Fruit fly (Drosophila melanogaster) whole organism, pupa: Measurements from ENCODE around the gene Pis.

Experiments used
- CG10348 ChIP-seq: fragments of 200-800 bp; sonication (Bioruptor generic); IDR thresholded peaks from 2 replicates; pipeline ENCODE4 v1.3.6; 2022; ENCODE audit warnings: missing biosample characterization, missing genetic modification characterization
- CG12605 ChIP-seq: fragments of 200-800 bp; sonication (Bioruptor generic); IDR thresholded peaks from 2 replicates; pipeline ENCODE4 v1.3.6; 2022; ENCODE audit warnings: missing biosample characterization, missing genetic modification characterization
- CG13204 ChIP-seq: fragments of 200-800 bp; sonication (Bioruptor generic); optimal IDR thresholded peaks from 2 replicates; lab custom pipeline; 2018; ENCODE audit warnings: missing biosample characterization, mild to moderate bottlenecking, missing genetic modification characterization, moderate library complexity
- CG14655 ChIP-seq: fragments of 200-800 bp; sonication (Bioruptor generic); optimal IDR thresholded peaks from 3 replicates; lab custom pipeline; 2017; ENCODE audit warnings: mild to moderate bottlenecking, missing biosample characterization, missing genetic modification reagents, missing genetic modification characterization
- CG15710 ChIP-seq: fragments of 200-800 bp; sonication (Bioruptor generic); optimal IDR thresholded peaks from 2 replicates; lab custom pipeline; 2018; ENCODE audit warnings: missing biosample characterization, mild to moderate bottlenecking, missing genetic modification characterization, moderate library complexity
- CG17806 ChIP-seq: fragments of 200-800 bp; sonication (Bioruptor generic); optimal IDR thresholded peaks from 2 replicates; lab custom pipeline; 2018; ENCODE audit warnings: missing biosample characterization, mild to moderate bottlenecking, missing genetic modification characterization, moderate library complexity
- CG32121 ChIP-seq: fragments of 200-800 bp; sonication (Bioruptor generic); IDR thresholded peaks from 2 replicates; pipeline ENCODE4 v1.3.6; 2022; ENCODE audit warnings: missing biosample characterization, missing genetic modification characterization
- CG34367 ChIP-seq: fragments of 200-800 bp; sonication (Bioruptor generic); optimal IDR thresholded peaks from 2 replicates; lab custom pipeline; 2018; ENCODE audit warnings: missing biosample characterization, mild to moderate bottlenecking, missing genetic modification characterization
- CG4496 ChIP-seq: fragments of 200-800 bp; sonication (Bioruptor generic); IDR thresholded peaks from 3 replicates; pipeline ENCODE4 v1.3.6; 2022; ENCODE audit warnings: missing biosample characterization, missing genetic modification characterization
- CG8159 ChIP-seq: fragments of 200-800 bp; sonication (Bioruptor generic); optimal IDR thresholded peaks from 3 replicates; lab custom pipeline; 2018; ENCODE audit warnings: missing biosample characterization, mild to moderate bottlenecking, missing genetic modification characterization, moderate library complexity
- CG8301 ChIP-seq: fragments of 200-800 bp; sonication (Bioruptor generic); optimal IDR thresholded peaks from 2 replicates; lab custom pipeline; 2018; ENCODE audit warnings: missing biosample characterization, mild to moderate bottlenecking, missing genetic modification characterization
- CG9948 ChIP-seq: fragments of 200-800 bp; sonication (Bioruptor generic); optimal IDR thresholded peaks from 2 replicates; lab custom pipeline; 2018; ENCODE audit warnings: missing biosample characterization, mild to moderate bottlenecking, missing genetic modification characterization, moderate library complexity
- D1 ChIP-seq: fragments of 200-800 bp; sonication (Bioruptor generic); optimal IDR thresholded peaks from 2 replicates; lab custom pipeline; 2018; ENCODE audit warnings: missing biosample characterization, mild to moderate bottlenecking, missing genetic modification characterization, moderate library complexity
- EcR ChIP-seq: fragments of 200-800 bp; sonication (Bioruptor generic); optimal IDR thresholded peaks from 3 replicates; lab custom pipeline; 2019; ENCODE audit warnings: missing biosample characterization, missing genetic modification characterization, mild to moderate bottlenecking, moderate library complexity, missing genetic modification reagents
- Ets98B ChIP-seq: fragments of 200-800 bp; sonication (Bioruptor generic); IDR thresholded peaks from 2 replicates; pipeline ENCODE4 v1.3.6; 2022; ENCODE audit warnings: missing biosample characterization, missing genetic modification characterization
- Pif1A ChIP-seq: fragments of 200-800 bp; sonication (Bioruptor generic); optimal IDR thresholded peaks from 3 replicates; lab custom pipeline; 2016; ENCODE audit warnings: missing biosample characterization, missing genetic modification characterization
- Pif1B ChIP-seq: fragments of 200-800 bp; sonication (Bioruptor generic); optimal IDR thresholded peaks from 3 replicates; lab custom pipeline; 2016; ENCODE audit warnings: missing biosample characterization, missing genetic modification characterization
- Snoo ChIP-seq: fragments of 200-800 bp; sonication (Bioruptor generic); optimal IDR thresholded peaks from 3 replicates; lab custom pipeline; 2017; ENCODE audit warnings: missing biosample characterization, mild to moderate bottlenecking, missing genetic modification characterization, inconsistent platforms
- fd96Ca ChIP-seq: fragments of 200-800 bp; sonication (Bioruptor generic); IDR thresholded peaks from 3 replicates; pipeline ENCODE4 v1.3.6; 2022; ENCODE audit warnings: missing biosample characterization, missing genetic modification characterization
- gl ChIP-seq: fragments of 200-800 bp; sonication (Bioruptor generic); optimal IDR thresholded peaks from 2 replicates; lab custom pipeline; 2018; ENCODE audit warnings: missing biosample characterization, mild to moderate bottlenecking, missing genetic modification characterization
- rn ChIP-seq: fragments of 200-800 bp; sonication (Bioruptor generic); IDR thresholded peaks from 2 replicates; pipeline ENCODE4 v1.3.6; 2022; ENCODE audit warnings: missing biosample characterization, missing genetic modification characterization

The Pis gene

DNA sequence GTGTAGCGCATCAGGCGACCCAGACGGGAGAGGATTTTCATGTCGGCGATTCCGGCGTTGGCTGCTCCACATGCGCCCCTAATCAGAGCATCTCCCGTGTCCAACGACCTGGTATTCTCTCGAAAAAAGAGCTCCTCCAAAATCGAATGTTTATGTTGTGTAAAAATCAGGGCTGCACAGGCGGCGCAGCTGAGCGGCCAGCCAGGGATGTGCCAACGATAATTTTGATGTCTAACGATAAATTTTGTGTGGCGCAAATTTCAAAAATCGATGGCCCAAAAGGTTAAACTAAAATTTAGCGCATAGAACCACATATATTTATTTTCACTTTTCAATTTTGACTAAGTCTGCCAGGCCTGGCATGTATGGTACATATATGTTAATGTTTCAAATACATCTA is 2.5 kb downstream of the Pis start, which contains the start of gene CG9240:
CG9240 (minus strand) TSS at position 213 of the 400 bp plus-strand sequence.
- TF ChIP-seq CG4496 (GFP tag; lab: Robert Waterston, UW) (no peak), CG14655 (GFP tag; lab: Kevin White, UChicago) (no peak), Snoo (tag; lab: Kevin White, UChicago) (no peak), CG34367 (tag; lab: Kevin White, UChicago) (no peak), CG8159 (tag; lab: Kevin White, UChicago) (no peak)

dm6 chrX:15697581-15698208 is 5.9 kb downstream of the Pis start:
- peak; percentile 94 for TF ChIP-seq CG4496 (GFP tag; lab: Robert Waterston, UW)
- TF ChIP-seq CG17806 (tag; lab: Kevin White, UChicago): peak; percentile 86
- TF ChIP-seq CG8159 (tag; lab: Kevin White, UChicago): peak; percentile 88
- TF ChIP-seq rn: peak; percentile 76
- TF ChIP-seq gl (tag; lab: Kevin White, UChicago): peak; percentile 76
- TF ChIP-seq CG8301 (tag; lab: Kevin White, UChicago): peak; percentile 89
- TF ChIP-seq CG12605 (GFP tag; lab: Robert Waterston, UW): peak; percentile 64
- TF ChIP-seq CG15710 (tag; lab: Kevin White, UChicago): peak; percentile 82
- no peak for TF ChIP-seq Pif1A (GFP tag; lab: Kevin White, UChicago)
- peak; percentile 2 for TF ChIP-seq EcR (GFP tag; lab: Kevin White, UChicago)
- TF ChIP-seq CG14655 (GFP tag; lab: Kevin White, UChicago): peak; percentile 92
- peak; percentile 67 for TF ChIP-seq CG10348 (GFP tag; lab: Robert Waterston, UW)
- TF ChIP-seq fd96Ca (GFP tag; lab: Robert Waterston, UW): peak; percentile 90
- peak; percentile 95 for TF ChIP-seq CG32121 (GFP tag; lab: Robert Waterston, UW)
- TF ChIP-seq Snoo (tag; lab: Kevin White, UChicago): peak; percentile 84
- peak; percentile 83 for TF ChIP-seq Pif1B
- TF ChIP-seq D1: peak; percentile 67
- TF ChIP-seq Ets98B (GFP tag; lab: Robert Waterston, UW): peak; percentile 92
- peak; percentile 75 for TF ChIP-seq CG34367 (tag; lab: Kevin White, UChicago)
- TF ChIP-seq CG13204 (GFP tag; lab: Kevin White, UChicago): no peak
- TF ChIP-seq CG9948 (tag; lab: Kevin White, UChicago): peak; percentile 84

DNA sequence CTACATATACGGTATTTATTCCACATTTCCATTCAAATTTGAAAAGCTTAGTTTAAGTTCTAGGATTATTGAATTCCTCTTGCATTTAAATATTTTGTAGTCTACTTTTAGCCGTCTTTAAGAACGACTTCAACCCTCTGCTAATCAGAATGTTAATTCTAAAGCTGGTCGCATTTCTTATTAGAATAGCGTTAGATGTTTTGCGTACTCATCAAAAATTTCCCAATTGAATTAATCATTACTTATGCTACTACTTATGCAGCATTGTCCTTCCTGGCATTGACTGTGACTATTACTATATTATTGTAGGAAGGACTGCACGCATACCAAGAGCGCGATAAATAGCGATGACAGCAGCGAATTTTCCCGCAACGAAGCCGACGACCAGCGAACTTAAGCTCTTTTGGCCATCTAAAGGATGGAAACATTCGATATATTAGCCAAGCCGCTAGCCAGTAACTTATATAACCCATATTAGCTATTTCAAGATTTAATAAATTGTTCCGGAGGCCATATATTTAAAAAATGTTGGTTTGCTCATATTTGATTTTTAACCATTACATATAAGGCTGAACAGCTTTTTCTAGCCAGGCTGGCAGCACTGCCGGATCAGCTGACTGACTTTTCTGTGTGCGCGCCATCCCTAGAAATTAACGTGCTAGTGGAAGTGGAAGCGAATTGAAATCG is 6.6 kb downstream of the Pis start, which contains the start of gene CG8128:
CG8128 (plus strand) TSS at position 641 of the 687 bp plus-strand sequence.
- TF ChIP-seq EcR (GFP tag; lab: Kevin White, UChicago) (no peak), CG4496 (GFP tag; lab: Robert Waterston, UW) (peak; percentile 29; the same call in 2 of the 3 replicates), CG12605 (GFP tag; lab: Robert Waterston, UW) (no peak), D1 (peak; percentile 41), rn (no peak)
- TF ChIP-seq, all 21 proteins: peak for 2

DNA sequence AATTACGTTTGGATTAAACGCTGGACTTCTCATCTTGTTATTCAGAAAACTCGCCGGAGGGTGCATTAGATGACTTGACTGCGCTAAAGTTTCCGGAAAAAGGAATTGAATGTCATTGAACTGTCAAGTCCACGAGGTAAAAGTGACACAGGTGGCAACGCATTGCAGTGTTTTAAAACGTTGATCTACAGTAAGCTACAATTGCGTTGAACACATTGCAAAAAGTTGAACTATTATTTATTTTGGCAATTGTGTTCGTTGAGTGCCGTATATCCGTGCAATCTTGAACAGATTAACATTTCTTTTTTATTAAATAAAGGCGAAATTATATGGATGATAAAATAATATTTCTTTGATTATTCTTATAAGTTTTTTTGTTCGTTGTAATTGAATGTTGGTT is 14.8 kb downstream of the Pis start, which contains the start of gene CG15599:
CG15599 (minus strand) TSS at position 101 of the 400 bp plus-strand sequence.
- TF ChIP-seq gl (tag; lab: Kevin White, UChicago): no peak
- no peak for TF ChIP-seq Ets98B (GFP tag; lab: Robert Waterston, UW)
- no peak for TF ChIP-seq D1
- no peak for TF ChIP-seq fd96Ca (GFP tag; lab: Robert Waterston, UW)
- no peak for TF ChIP-seq Pif1A (GFP tag; lab: Kevin White, UChicago)
- TF ChIP-seq EcR (GFP tag; lab: Kevin White, UChicago): no peak
- no peak for TF ChIP-seq CG12605 (GFP tag; lab: Robert Waterston, UW)
- TF ChIP-seq CG17806 (tag; lab: Kevin White, UChicago): no peak
- TF ChIP-seq CG4496 (GFP tag; lab: Robert Waterston, UW): no peak
- TF ChIP-seq CG15710 (tag; lab: Kevin White, UChicago): no peak
- no peak for TF ChIP-seq Snoo (tag; lab: Kevin White, UChicago)

- TF ChIP-seq CG8159 (tag; lab: Kevin White, UChicago) (no peak), Snoo (tag; lab: Kevin White, UChicago) (no peak), CG9948 (tag; lab: Kevin White, UChicago) (no peak), CG13204 (GFP tag; lab: Kevin White, UChicago) (no peak), gl (tag; lab: Kevin White, UChicago) (no peak), CG32121 (GFP tag; lab: Robert Waterston, UW) (no peak), CG4496 (GFP tag; lab: Robert Waterston, UW) (no peak), fd96Ca (GFP tag; lab: Robert Waterston, UW) (no peak), Ets98B (GFP tag; lab: Robert Waterston, UW) (no peak), CG17806 (tag; lab: Kevin White, UChicago) (no peak), Pif1B (no peak), CG15710 (tag; lab: Kevin White, UChicago) (no peak), CG14655 (GFP tag; lab: Kevin White, UChicago) (no peak), D1 (no peak), CG12605 (GFP tag; lab: Robert Waterston, UW) (no peak), Pif1A (GFP tag; lab: Kevin White, UChicago) (no peak)
These were observed 19.2 kb downstream of the Pis start for dm6 chrX:15684419-15684818.
